Worm (Caenorhabditis elegans): ENCODE data around the gene C34E10.10.

ce11 chrIII:5234312-5234711, 6.6 kb upstream of the C34E10.10 start, which contains the start of gene mrps-26:
- TF ChIP-seq gei-17 (GFP tag; optimal IDR thresholded peaks at IDR 0.05) (no peak), ztf-22 (GFP tag; optimal IDR thresholded peaks at IDR 0.05) (no peak), egl-44 (GFP tag; IDR thresholded peaks at IDR 0.05) (no peak), Y53F4B.3 (GFP tag; IDR thresholded peaks at IDR 0.05) (no peak), F22D6.2 (tag; optimal IDR thresholded peaks at IDR 0.05) (no peak), nfya-1 (tag; optimal IDR thresholded peaks at IDR 0.05; ENCODE audit: borderline replicate concordance, insufficient read depth) (no peak), let-607 (tag; optimal IDR thresholded peaks at IDR 0.05) (no peak)
